Worm (Caenorhabditis elegans) whole organism, dauer: ENCODE data around the gene T25B2.3.

Experiments used
- unc-62 ChIP-seq: sonication (generic microtip); optimal IDR thresholded peaks from 2 replicates; lab custom pipeline; 2017; ENCODE audit warnings: missing biosample characterization, missing genetic modification reagents, missing genetic modification characterization

Gene T25B2.3

ce11 chrX:6175829-6176228 lies at the start of gene T25B2.3:
Gene T25B2.3, plus strand, starts transcription at chrX:6176129.
- TF ChIP-seq unc-62 (GFP tag; lab: Kevin White, UChicago), result no peak

DNA sequence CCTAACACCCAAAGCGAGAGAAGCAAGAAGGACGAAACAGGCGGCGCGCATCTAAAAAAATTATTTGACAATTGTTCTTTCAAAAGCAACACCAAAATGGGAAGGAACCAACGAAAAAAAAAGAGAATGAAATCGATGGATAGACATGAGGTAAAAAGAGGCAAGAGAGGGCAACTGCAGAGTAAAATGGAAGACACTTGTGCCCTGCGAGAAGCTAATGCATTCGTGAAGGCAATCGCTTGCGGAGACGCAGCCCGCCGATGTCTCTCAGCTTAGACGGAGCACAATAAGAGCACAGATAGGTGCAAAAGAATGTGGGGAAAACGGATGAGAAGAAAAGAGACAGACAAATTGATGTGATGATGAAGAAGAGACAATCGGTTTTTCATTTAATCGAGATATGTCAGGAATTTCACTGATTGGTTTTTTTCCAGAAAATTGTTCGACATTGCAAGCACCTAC lies 47.7 kb upstream of the T25B2.3 start, which contains the start of gene C15H9.9:
C15H9.9 (minus strand) TSS at position 51 of the 462 bp plus-strand sequence.
- TF ChIP-seq unc-62 (GFP tag; lab: Kevin White, UChicago), result no peak

DNA sequence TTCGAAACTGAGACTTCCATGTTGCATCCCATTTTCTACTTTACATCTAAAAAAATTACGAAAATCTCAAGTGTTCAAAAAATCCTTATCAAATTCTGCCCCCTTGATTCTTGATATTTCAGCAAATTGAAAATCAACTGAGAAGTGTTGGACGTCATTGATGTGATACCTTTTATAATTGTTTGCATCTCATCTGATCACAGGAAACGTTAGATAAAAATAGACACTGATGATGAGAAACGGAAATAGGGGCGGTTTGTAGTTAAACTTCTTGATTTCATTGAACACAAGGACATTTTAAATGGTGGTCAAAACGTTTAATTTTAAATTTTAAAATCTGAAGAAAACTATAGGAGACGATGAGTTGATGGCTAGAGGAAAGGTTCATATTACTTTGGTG lies 47.2 kb upstream of the T25B2.3 start:
- no peak for TF ChIP-seq unc-62 (GFP tag; lab: Kevin White, UChicago)

DNA sequence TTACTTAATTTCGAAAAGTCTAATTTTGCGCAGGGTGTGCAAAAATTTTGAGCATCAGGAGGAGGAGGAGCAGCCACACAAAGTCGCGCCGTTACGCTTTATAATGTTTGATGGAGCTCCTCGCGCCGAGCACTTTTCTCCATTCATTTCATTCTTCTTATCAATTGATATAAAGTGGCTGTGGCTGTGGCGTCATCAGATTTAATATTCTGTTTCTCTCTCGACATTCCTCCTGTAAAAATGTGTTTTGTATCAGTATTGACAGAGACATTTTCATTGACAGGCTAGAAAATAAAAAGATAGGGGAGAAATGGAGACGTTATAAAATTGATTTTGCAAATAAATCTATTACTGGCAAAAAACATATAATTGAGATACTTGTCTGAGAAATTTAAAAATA lies 46.7 kb upstream of the T25B2.3 start:
- TF ChIP-seq unc-62 (GFP tag; lab: Kevin White, UChicago), result no peak

DNA sequence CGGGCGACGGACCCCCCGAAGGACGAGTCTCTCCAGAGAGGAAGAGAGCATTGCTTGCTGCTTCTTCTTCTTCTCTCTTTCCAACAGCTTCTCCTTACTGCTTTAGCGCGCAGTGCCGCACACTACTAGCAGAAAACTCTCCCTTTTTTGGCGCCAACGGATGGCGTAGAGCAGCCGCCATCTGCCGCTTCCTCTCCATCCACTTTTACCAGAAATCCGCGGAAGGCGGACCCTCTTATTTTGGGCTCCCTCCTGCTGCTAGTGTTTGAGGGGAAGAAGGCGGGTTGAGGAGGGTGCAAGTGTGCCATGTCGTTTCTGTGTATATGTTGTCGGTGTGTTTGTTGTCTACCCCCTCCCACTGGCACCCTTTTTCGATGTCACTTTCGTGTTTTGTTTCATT lies 41.5 kb upstream of the T25B2.3 start:
- TF ChIP-seq unc-62 (GFP tag; lab: Kevin White, UChicago), result no peak

DNA sequence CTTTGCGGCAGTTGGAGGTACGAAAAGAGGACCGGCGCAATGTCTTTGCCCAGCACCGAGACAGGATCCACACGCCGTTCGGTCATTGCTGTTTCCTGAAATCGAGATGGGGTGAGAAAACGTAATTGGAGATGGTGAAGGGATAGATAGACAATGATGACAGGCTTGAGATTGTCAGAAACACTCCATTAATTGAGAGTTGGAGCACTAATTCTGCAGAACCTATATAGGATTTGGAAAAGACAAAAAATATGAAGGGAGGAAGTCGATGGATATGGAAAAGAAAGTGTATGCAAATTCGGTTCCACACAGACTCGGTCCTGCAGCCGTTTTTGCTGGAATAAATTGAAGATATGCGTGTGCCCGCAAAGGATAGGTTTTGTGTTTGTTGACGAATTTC lies 37.7 kb upstream of the T25B2.3 start, which contains the start of gene Y72A10A.1:
Y72A10A.1 (minus strand) TSS at position 101 of the 400 bp plus-strand sequence.
- no peak for TF ChIP-seq unc-62 (GFP tag; lab: Kevin White, UChicago)

DNA sequence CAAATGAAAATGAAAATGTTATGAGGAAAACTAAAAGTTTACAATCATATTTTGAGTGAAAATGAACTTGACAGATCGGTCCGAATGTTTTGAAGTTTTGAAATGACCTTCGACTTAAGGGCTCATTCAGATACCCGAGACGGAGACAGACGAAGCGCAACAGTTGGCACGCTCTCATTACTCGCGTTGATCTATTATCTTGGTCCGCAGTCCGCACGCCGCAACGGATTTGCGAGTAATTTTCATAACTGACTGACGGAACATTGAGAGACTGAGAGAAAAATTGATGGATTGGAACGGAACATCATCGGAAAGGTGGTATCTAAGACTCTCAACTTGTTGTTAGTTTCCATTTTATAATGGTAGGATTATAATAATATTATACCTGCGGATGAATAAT lies 30.0 kb upstream of the T25B2.3 start:
- TF ChIP-seq unc-62 (GFP tag; lab: Kevin White, UChicago), result no peak

- TF ChIP-seq unc-62 (GFP tag; lab: Kevin White, UChicago), result no peak
Observed at ce11 chrX:6150449-6150848, 25.5 kb upstream of the T25B2.3 start, which contains the start of gene tag-275. Gene tag-275, minus strand, starts transcription at chrX:6150549.

DNA sequence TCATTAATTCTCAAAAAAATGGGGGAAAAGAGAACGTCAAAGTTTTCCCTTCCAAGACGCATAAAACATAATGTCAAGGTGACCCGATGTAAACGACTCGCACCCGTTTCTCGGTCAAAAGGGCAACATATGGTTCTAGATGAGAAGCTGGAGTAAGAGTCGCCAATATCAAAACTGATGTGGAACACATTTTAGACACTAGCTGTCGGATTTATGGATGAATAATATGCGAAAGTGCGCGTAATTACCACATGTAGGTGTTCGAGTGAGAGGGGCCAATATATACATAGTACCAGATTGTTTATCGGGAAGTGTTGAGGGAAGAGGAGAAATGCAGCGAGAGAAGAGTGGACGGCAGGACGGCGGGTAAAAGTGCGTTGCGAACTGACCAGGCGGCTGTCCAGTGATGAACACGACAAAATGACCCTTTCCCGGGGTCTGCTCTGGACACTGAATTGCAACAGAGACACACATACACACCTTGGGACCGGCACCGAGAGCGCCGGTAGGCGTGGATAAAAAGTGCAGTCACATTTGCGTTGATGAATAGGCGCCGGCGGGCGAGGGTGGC lies 24.9 kb upstream of the T25B2.3 start:
- TF ChIP-seq unc-62 (GFP tag; lab: Kevin White, UChicago), result no peak

- TF ChIP-seq unc-62 (GFP tag; lab: Kevin White, UChicago), result no peak
Observed at ce11 chrX:6155436-6155835, 20.5 kb upstream of the T25B2.3 start.

DNA sequence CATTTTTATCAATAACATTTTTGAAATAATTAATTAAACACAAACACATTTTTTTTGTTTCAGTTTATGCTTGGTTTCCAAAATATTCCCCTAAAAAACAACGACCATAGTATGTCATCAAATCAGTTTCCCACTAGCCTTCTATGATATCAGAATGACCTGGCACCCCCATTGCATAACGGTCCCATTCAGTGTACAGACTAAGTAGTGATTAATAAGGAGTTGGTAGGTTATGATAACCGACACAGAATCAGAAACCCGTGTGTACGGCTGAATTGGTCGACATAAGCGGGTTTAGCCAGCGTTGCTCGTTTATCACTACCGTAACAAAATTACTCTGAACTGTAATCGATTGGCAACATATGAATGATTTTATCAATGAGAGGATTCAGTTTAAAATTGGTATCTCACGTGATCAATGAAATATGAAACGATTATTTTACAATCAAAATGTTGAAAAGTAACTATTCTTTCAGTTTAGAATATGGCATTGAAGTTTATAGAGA lies 18.5 kb upstream of the T25B2.3 start:
- no peak for TF ChIP-seq unc-62 (GFP tag; lab: Kevin White, UChicago)

- TF ChIP-seq unc-62 (GFP tag; lab: Kevin White, UChicago), result no peak
Observed at ce11 chrX:6159562-6159961, 16.4 kb upstream of the T25B2.3 start.

DNA sequence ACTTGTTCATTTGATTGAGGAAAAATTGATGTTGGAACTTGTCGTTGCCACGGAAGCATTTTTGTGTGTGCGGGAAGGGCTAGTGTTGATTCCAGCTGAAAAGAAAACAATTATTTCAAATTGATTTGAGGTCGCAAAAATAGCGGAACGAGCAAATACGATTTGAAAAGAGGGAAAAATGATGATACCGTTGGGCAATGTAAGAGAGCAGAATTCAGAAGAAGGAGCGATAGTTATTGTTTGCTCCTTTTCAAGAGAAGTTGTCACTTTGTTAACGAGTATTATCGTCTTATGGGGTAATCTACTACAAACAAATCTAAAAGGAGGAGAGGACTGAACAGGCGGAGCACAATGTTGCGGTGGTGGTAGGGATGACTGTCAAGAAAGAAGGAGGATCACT lies 15.5 kb upstream of the T25B2.3 start, which contains the start of gene odd-2:
odd-2 (minus strand) TSS at position 101 of the 400 bp plus-strand sequence.
- no peak for TF ChIP-seq unc-62 (GFP tag; lab: Kevin White, UChicago)

DNA sequence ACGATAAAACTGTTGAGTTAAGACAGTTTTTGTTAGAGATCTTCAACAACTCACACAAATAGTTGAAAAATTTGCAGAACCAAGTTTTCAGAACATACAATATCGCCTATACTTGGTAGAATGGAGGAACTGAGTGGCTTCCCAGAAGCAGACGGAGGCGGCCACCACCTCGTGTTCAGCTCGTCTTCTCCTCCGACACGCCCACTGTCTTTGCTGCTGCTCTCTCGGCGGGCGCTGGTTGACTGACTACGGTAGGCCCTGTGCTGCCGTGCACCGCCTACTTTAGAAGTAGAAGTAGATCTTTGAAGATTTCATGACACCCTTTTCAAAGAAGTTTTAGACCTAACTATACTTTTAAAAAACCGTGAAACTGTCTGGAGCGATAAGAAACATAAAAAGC lies 13.9 kb upstream of the T25B2.3 start:
- TF ChIP-seq unc-62 (GFP tag; lab: Kevin White, UChicago), result no peak

ce11 chrX:6167376-6167775 lies 8.6 kb upstream of the T25B2.3 start:
- TF ChIP-seq unc-62 (GFP tag; lab: Kevin White, UChicago), result no peak

- TF ChIP-seq unc-62 (GFP tag; lab: Kevin White, UChicago), result no peak
Observed at ce11 chrX:6169252-6169651, 6.7 kb upstream of the T25B2.3 start, which contains the start of gene T25B2.2. Gene T25B2.2, plus strand, starts transcription at chrX:6169643.

- no peak for TF ChIP-seq unc-62 (GFP tag; lab: Kevin White, UChicago)
Observed at ce11 chrX:6173656-6174055, 2.3 kb upstream of the T25B2.3 start, which contains the start of gene T25B2.1. Gene T25B2.1, plus strand, starts transcription at chrX:6173956.
